Worm (Caenorhabditis elegans): ENCODE data around the gene sftb-2.
A peak's percentile ranks its signal among the peaks of the same experiment; 100 is the strongest.

The sftb-2 gene

ce11 chrV:123513-123912 lies 4.5 kb upstream of the sftb-2 start:
- TF ChIP-seq ztf-23 (GFP tag; IDR thresholded peaks at IDR 0.05), result no peak
- TF ChIP-seq T22C8.4 (GFP tag; IDR thresholded peaks at IDR 0.05), result no peak
- TF ChIP-seq med-1 (GFP tag; optimal IDR thresholded peaks at IDR 0.05; ENCODE audit: insufficient read depth), result no peak
- TF ChIP-seq cog-1 (tag; optimal IDR thresholded peaks at IDR 0.05), result no peak

- TF ChIP-seq med-1 (GFP tag; optimal IDR thresholded peaks at IDR 0.05; ENCODE audit: insufficient read depth), result no peak
- TF ChIP-seq ztf-23 (GFP tag; IDR thresholded peaks at IDR 0.05), result no peak
- TF ChIP-seq T22C8.4 (GFP tag; IDR thresholded peaks at IDR 0.05), result no peak
- no peak for TF ChIP-seq ref-1 (GFP tag; conservative IDR thresholded peaks at IDR 0.05)
These were observed 4.1 kb upstream of the sftb-2 start for ce11 chrV:123915-124314.

- TF ChIP-seq klf-2 (GFP tag; conservative IDR thresholded peaks at IDR 0.05) (no peak), cog-1 (tag; optimal IDR thresholded peaks at IDR 0.05) (peak; percentile 1), med-1 (GFP tag; optimal IDR thresholded peaks at IDR 0.05; ENCODE audit: insufficient read depth) (no peak)
These were observed 1.4 kb upstream of the sftb-2 start, which contains the start of gene W03F9.1 for ce11 chrV:126610-127009. TSS of gene W03F9.1 (minus strand) at chrV:126718.

ce11 chrV:130186-130585 lies 2.1 kb downstream of the sftb-2 start:
- TF ChIP-seq ref-1 (GFP tag; conservative IDR thresholded peaks at IDR 0.05), result no peak
- no peak for TF ChIP-seq med-1 (GFP tag; optimal IDR thresholded peaks at IDR 0.05; ENCODE audit: insufficient read depth)
- TF ChIP-seq cog-1 (tag; optimal IDR thresholded peaks at IDR 0.05), result no peak
- no peak for TF ChIP-seq tab-1 (GFP tag; IDR thresholded peaks at IDR 0.05)
- no peak for TF ChIP-seq T22C8.4 (GFP tag; IDR thresholded peaks at IDR 0.05)
- no peak for TF ChIP-seq flt-1 (GFP tag; IDR thresholded peaks at IDR 0.05)
- no peak for TF ChIP-seq ztf-23 (GFP tag; IDR thresholded peaks at IDR 0.05)
- TF ChIP-seq ztf-29 (GFP tag; IDR thresholded peaks at IDR 0.05), result no peak
- TF ChIP-seq klf-2 (GFP tag; conservative IDR thresholded peaks at IDR 0.05), result no peak

ce11 chrV:137667-138066 lies 9.6 kb downstream of the sftb-2 start:
- TF ChIP-seq T22C8.4 (GFP tag; IDR thresholded peaks at IDR 0.05) (no peak), med-1 (GFP tag; optimal IDR thresholded peaks at IDR 0.05; ENCODE audit: insufficient read depth) (no peak), flt-1 (GFP tag; IDR thresholded peaks at IDR 0.05) (no peak), cog-1 (tag; optimal IDR thresholded peaks at IDR 0.05) (no peak), ztf-29 (GFP tag; IDR thresholded peaks at IDR 0.05) (no peak), klf-2 (GFP tag; conservative IDR thresholded peaks at IDR 0.05) (no peak), ztf-23 (GFP tag; IDR thresholded peaks at IDR 0.05) (no peak), tab-1 (GFP tag; IDR thresholded peaks at IDR 0.05) (no peak), ref-1 (GFP tag; conservative IDR thresholded peaks at IDR 0.05) (no peak)

ce11 chrV:138592-138991 lies 10.6 kb downstream of the sftb-2 start, which contains the start of gene W03F9.9:
TSS of gene W03F9.9 (plus strand) at chrV:138892.
- TF ChIP-seq cog-1 (tag; optimal IDR thresholded peaks at IDR 0.05) (no peak), T22C8.4 (GFP tag; IDR thresholded peaks at IDR 0.05) (no peak), ztf-29 (GFP tag; IDR thresholded peaks at IDR 0.05) (no peak), flt-1 (GFP tag; IDR thresholded peaks at IDR 0.05) (no peak)

ce11 chrV:141257-141656 lies 13.2 kb downstream of the sftb-2 start, which contains the start of gene W03F9.11:
TSS of gene W03F9.11 (minus strand) at chrV:141357.
- TF ChIP-seq cog-1 (tag; optimal IDR thresholded peaks at IDR 0.05), result no peak
- no peak for TF ChIP-seq med-1 (GFP tag; optimal IDR thresholded peaks at IDR 0.05; ENCODE audit: insufficient read depth)
- TF ChIP-seq ref-1 (GFP tag; conservative IDR thresholded peaks at IDR 0.05), result no peak
- TF ChIP-seq ztf-23 (GFP tag; IDR thresholded peaks at IDR 0.05), result no peak
- no peak for TF ChIP-seq flt-1 (GFP tag; IDR thresholded peaks at IDR 0.05)
- no peak for TF ChIP-seq klf-2 (GFP tag; conservative IDR thresholded peaks at IDR 0.05)
- TF ChIP-seq tab-1 (GFP tag; IDR thresholded peaks at IDR 0.05), result no peak
- TF ChIP-seq T22C8.4 (GFP tag; IDR thresholded peaks at IDR 0.05), result no peak
- no peak for TF ChIP-seq ztf-29 (GFP tag; IDR thresholded peaks at IDR 0.05)

ce11 chrV:144794-145193 lies 16.8 kb downstream of the sftb-2 start, which contains the start of gene srh-82:
TSS of gene srh-82 (plus strand) at chrV:145094.
- TF ChIP-seq ztf-29 (GFP tag; IDR thresholded peaks at IDR 0.05) (no peak), tab-1 (GFP tag; IDR thresholded peaks at IDR 0.05) (no peak), T22C8.4 (GFP tag; IDR thresholded peaks at IDR 0.05) (no peak), ztf-23 (GFP tag; IDR thresholded peaks at IDR 0.05) (no peak), ref-1 (GFP tag; conservative IDR thresholded peaks at IDR 0.05) (no peak), med-1 (GFP tag; optimal IDR thresholded peaks at IDR 0.05; ENCODE audit: insufficient read depth) (no peak), flt-1 (GFP tag; IDR thresholded peaks at IDR 0.05) (no peak), cog-1 (tag; optimal IDR thresholded peaks at IDR 0.05) (no peak), klf-2 (GFP tag; conservative IDR thresholded peaks at IDR 0.05) (no peak)

ce11 chrV:145694-146093 lies 17.7 kb downstream of the sftb-2 start:
- TF ChIP-seq flt-1 (GFP tag; IDR thresholded peaks at IDR 0.05) (no peak), klf-2 (GFP tag; conservative IDR thresholded peaks at IDR 0.05) (no peak), ref-1 (GFP tag; conservative IDR thresholded peaks at IDR 0.05) (no peak), tab-1 (GFP tag; IDR thresholded peaks at IDR 0.05) (no peak), ztf-29 (GFP tag; IDR thresholded peaks at IDR 0.05) (no peak), med-1 (GFP tag; optimal IDR thresholded peaks at IDR 0.05; ENCODE audit: insufficient read depth) (no peak), cog-1 (tag; optimal IDR thresholded peaks at IDR 0.05) (no peak), T22C8.4 (GFP tag; IDR thresholded peaks at IDR 0.05) (no peak)

ce11 chrV:150059-150458 lies 22.0 kb downstream of the sftb-2 start:
- no peak for TF ChIP-seq T22C8.4 (GFP tag; IDR thresholded peaks at IDR 0.05)
- TF ChIP-seq cog-1 (tag; optimal IDR thresholded peaks at IDR 0.05), result no peak
- no peak for TF ChIP-seq klf-2 (GFP tag; conservative IDR thresholded peaks at IDR 0.05)
- TF ChIP-seq ztf-29 (GFP tag; IDR thresholded peaks at IDR 0.05), result no peak
- TF ChIP-seq ref-1 (GFP tag; conservative IDR thresholded peaks at IDR 0.05), result no peak
- no peak for TF ChIP-seq flt-1 (GFP tag; IDR thresholded peaks at IDR 0.05)
- TF ChIP-seq ztf-23 (GFP tag; IDR thresholded peaks at IDR 0.05), result no peak
- no peak for TF ChIP-seq tab-1 (GFP tag; IDR thresholded peaks at IDR 0.05)
- TF ChIP-seq med-1 (GFP tag; optimal IDR thresholded peaks at IDR 0.05; ENCODE audit: insufficient read depth), result no peak
